Fruit fly (Drosophila melanogaster): ENCODE results near the gene Ran.

Ran gene

DNA sequence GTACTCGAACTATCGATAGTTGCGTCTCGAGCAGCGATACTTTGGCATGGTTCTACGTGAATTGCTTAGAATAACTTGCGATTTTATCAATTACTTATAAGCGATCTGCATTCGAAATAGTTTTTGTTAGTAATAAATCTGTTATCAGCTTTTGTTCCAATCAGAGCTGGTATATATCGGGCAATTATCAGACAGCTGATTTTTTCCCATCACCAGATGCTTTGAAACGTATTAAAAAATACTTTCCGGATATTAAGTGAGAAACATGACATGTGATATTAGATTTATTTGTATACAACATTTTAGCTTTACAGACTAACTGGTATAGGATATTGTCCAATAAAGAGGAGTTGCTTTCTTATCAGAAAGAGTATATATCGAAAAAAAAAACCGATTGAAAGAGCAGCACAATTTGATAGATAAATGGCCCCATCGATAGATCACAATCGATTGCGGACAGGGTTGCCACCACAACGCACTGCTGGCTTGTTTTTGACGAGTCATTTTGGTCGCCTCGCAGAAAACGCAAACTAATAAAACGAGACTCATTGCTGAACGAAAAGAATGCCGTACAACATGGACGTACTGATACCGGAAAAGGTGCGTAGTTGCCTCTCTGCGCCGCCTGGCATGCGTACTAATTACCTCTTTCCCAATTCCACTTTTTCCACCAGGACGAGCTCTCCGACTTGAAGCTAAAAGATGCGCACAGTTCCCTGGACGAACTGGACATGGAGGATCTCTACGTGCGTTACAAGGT is 23.6 kb downstream of the Ran start, which contains the start of gene Rpt3 (continued):
- no peak for TF ChIP-seq H2.0 (GFP tag; IDR thresholded peaks at IDR 0.05)
- no peak for TF ChIP-seq lbe (GFP tag; optimal IDR thresholded peaks at IDR 0.05)
- no peak for TF ChIP-seq Kr (GFP tag; optimal IDR thresholded peaks at IDR 0.05)
- peak; percentile 75 for TF ChIP-seq Doc3 (GFP tag; IDR thresholded peaks at IDR 0.05; ENCODE audit: partially characterized antibody)
- no peak for TF ChIP-seq PHDP (tag; optimal IDR thresholded peaks at IDR 0.05)
- TF ChIP-seq CG8281 (tag; optimal IDR thresholded peaks at IDR 0.05), result no peak
- peak; percentile 61 for TF ChIP-seq bbx (GFP tag; IDR thresholded peaks at IDR 0.05; ENCODE audit: partially characterized antibody)
- no peak for TF ChIP-seq ftz-f1 (GFP tag; optimal IDR thresholded peaks at IDR 0.05)
- no peak for TF ChIP-seq ac (GFP tag; optimal IDR thresholded peaks at IDR 0.05)
- peak; percentile 47 for TF ChIP-seq MBD-R2 (GFP tag; IDR thresholded peaks at IDR 0.05)
- no peak for TF ChIP-seq CG1233 (GFP tag; optimal IDR thresholded peaks at IDR 0.05)
- no peak for TF ChIP-seq CG10366 (GFP tag; IDR thresholded peaks at IDR 0.05)
- TF ChIP-seq Hr51 (GFP tag; optimal IDR thresholded peaks at IDR 0.05), result no peak
- TF ChIP-seq scrt (GFP tag; optimal IDR thresholded peaks at IDR 0.05), result no peak
- TF ChIP-seq sima (GFP tag; optimal IDR thresholded peaks at IDR 0.05), result no peak
- no peak for TF ChIP-seq Lim3 (GFP tag; IDR thresholded peaks at IDR 0.05)
- TF ChIP-seq CG2678 (tag; optimal IDR thresholded peaks at IDR 0.05), result no peak
- no peak for TF ChIP-seq CG4820 (GFP tag; optimal IDR thresholded peaks at IDR 0.05)
- TF ChIP-seq slbo (GFP tag; IDR thresholded peaks at IDR 0.05), result peak; percentile 34; the same call in 1 of the 2 replicates
- peak; percentile 40 for TF ChIP-seq Ets65A (GFP tag)
- TF ChIP-seq Lhr (GFP tag; optimal IDR thresholded peaks at IDR 0.05), result no peak
- TF ChIP-seq Max (GFP tag; optimal IDR thresholded peaks at IDR 0.05), result no peak
- no peak for TF ChIP-seq CG7839 (tag; optimal IDR thresholded peaks at IDR 0.05)
- TF ChIP-seq disco-r (GFP tag; optimal IDR thresholded peaks at IDR 0.05), result no peak
- no peak for TF ChIP-seq CG31224 (GFP tag; IDR thresholded peaks at IDR 0.05)
- TF ChIP-seq CG9727 (GFP tag; optimal IDR thresholded peaks at IDR 0.05), result no peak
- no peak for TF ChIP-seq fru (optimal IDR thresholded peaks at IDR 0.05)
- TF ChIP-seq cg (GFP tag; optimal IDR thresholded peaks at IDR 0.05), result no peak
- no peak for TF ChIP-seq CG13894 (tag; optimal IDR thresholded peaks at IDR 0.05)
- TF ChIP-seq CG18476 (GFP tag; optimal IDR thresholded peaks at IDR 0.05), result no peak
- TF ChIP-seq CG6813 (GFP tag; optimal IDR thresholded peaks at IDR 0.05), result no peak
- TF ChIP-seq Ssrp (tag; optimal IDR thresholded peaks at IDR 0.05), result no peak
- no peak for TF ChIP-seq bcd (GFP tag; optimal IDR thresholded peaks at IDR 0.05)
- TF ChIP-seq hb (GFP tag; IDR thresholded peaks at IDR 0.05; ENCODE audit: partially characterized antibody), result peak; percentile 72; the same call in 2 of the 3 replicates
- TF ChIP-seq CG15269 (tag; optimal IDR thresholded peaks at IDR 0.05), result no peak
- TF ChIP-seq jing (GFP tag; optimal IDR thresholded peaks at IDR 0.05), result no peak
- no peak for TF ChIP-seq al (GFP tag; IDR thresholded peaks at IDR 0.05)
- TF ChIP-seq CG15479 (GFP tag; optimal IDR thresholded peaks at IDR 0.05), result no peak
- TF ChIP-seq jumu (GFP tag; optimal IDR thresholded peaks at IDR 0.05), result peak; percentile 12
- TF ChIP-seq cato (GFP tag; optimal IDR thresholded peaks at IDR 0.05; ENCODE audit: borderline replicate concordance), result no peak
- TF ChIP-seq ap (GFP tag; IDR thresholded peaks at IDR 0.05), result no peak
- peak; percentile 90 for TF ChIP-seq BEAF-32 (GFP tag; optimal IDR thresholded peaks at IDR 0.05)
- no peak for TF ChIP-seq CG12071 (GFP tag; optimal IDR thresholded peaks at IDR 0.05)
- TF ChIP-seq CG4617 (GFP tag; optimal IDR thresholded peaks at IDR 0.05; ENCODE audit: borderline replicate concordance), result peak; percentile 43
- TF ChIP-seq ab (GFP tag; optimal IDR thresholded peaks at IDR 0.05), result no peak
- TF ChIP-seq CG7372 (GFP tag; IDR thresholded peaks at IDR 0.05), result no peak
- TF ChIP-seq CG15514 (GFP tag; optimal IDR thresholded peaks at IDR 0.05), result no peak
- no peak for TF ChIP-seq Gug (GFP tag; IDR thresholded peaks at IDR 0.05)
- no peak for TF ChIP-seq Mad (GFP tag; optimal IDR thresholded peaks at IDR 0.05)

Data from whole organism, embryonic.